Worm (Caenorhabditis elegans) whole organism, young adult: ENCODE measurements around the gene srp-8.

Experiments used
- ama-1 ChIP-seq, 3 experiments: fragments of 150-350 bp in 1 of 3; sonication (generic microtip) in 2 of 3; optimal IDR thresholded peaks; 2 replicates each; lab custom pipeline; 2014 to 2018; ENCODE audit warnings: missing biosample characterization in 2 of 3, missing genetic modification characterization in 2 of 3, missing genetic modification reagents in 2 of 3
- efl-1 ChIP-seq: fragments of 150-350 bp; optimal IDR thresholded peaks from 2 replicates; lab custom pipeline; 2014; ENCODE audit warnings: missing biosample characterization, missing genetic modification reagents, missing genetic modification characterization
- pha-4 ChIP-seq: fragments of 150-350 bp; sonication (generic microtip); optimal IDR thresholded peaks from 2 replicates; lab custom pipeline; 2014; ENCODE audit warnings: missing biosample characterization, missing genetic modification reagents, missing genetic modification characterization
- somi-1 ChIP-seq: fragments of 200-800 bp; sonication (Bioruptor generic); optimal IDR thresholded peaks from 2 replicates; lab custom pipeline; 2018; ENCODE audit warnings: mild to moderate bottlenecking, missing genetic modification characterization, missing compliant biosample characterization
- unc-130 ChIP-seq: sonication (generic microtip); optimal IDR thresholded peaks from 2 replicates; lab custom pipeline; 2016; ENCODE audit warnings: missing genetic modification reagents, missing genetic modification characterization, missing compliant biosample characterization
- unc-62 ChIP-seq: fragments of 150-350 bp; optimal IDR thresholded peaks from 2 replicates; lab custom pipeline; 2014; ENCODE audit warnings: missing biosample characterization, missing genetic modification reagents, missing genetic modification characterization
- ztf-28 ChIP-seq: fragments of 200-800 bp; sonication (Bioruptor generic); IDR thresholded peaks from 2 replicates; pipeline ENCODE4 v1.3.6; 2022; ENCODE audit warnings: missing genetic modification reagents, missing genetic modification characterization, missing compliant biosample characterization

DNA sequence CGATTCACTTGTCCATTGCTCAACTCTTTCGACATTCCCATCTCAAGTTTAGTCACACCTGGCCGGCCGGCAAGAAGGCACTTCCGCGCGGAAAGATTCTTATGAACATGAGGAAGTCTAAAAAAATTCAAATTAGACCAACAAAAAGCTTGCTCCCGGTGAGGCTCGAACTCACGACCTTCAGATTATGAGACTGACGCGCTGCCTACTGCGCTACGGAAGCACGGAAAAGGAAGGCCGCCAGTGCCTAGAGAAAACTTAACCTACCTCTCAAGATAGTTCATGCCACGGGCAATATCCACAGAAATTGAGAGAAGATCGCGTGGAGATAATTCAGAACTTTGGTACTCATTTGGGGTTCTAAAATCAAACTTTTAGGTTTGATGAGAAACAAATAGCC is 46.6 kb downstream of the srp-8 start:
- TF ChIP-seq unc-62 (GFP tag; lab: Kevin White, UChicago) (no peak), ztf-28 (GFP tag; lab: Robert Waterston, UW) (no peak), ama-1 (optimal IDR thresholded peaks at IDR 0.05; lab: Kevin White, UChicago) (no peak), ama-1 (GFP tag; optimal IDR thresholded peaks at IDR 0.05; lab: Kevin White, UChicago) (no peak), unc-130 (no peak), somi-1 (GFP tag; lab: Kevin White, UChicago) (no peak), pha-4 (tag; lab: Kevin White, UChicago) (no peak), efl-1 (no peak)
